Worm (Caenorhabditis elegans) whole organism, L3 larva: ENCODE measurements around the gene nas-22.

Source experiments
- ceh-16 ChIP-seq: sonication (generic microtip); optimal IDR thresholded peaks from 2 replicates; lab custom pipeline; 2017; ENCODE audit warnings: missing biosample characterization, missing genetic modification characterization
- nhr-25 ChIP-seq: sonication (generic microtip); optimal IDR thresholded peaks from 2 replicates; lab custom pipeline; 2017; ENCODE audit warnings: missing biosample characterization, missing genetic modification characterization

DNA sequence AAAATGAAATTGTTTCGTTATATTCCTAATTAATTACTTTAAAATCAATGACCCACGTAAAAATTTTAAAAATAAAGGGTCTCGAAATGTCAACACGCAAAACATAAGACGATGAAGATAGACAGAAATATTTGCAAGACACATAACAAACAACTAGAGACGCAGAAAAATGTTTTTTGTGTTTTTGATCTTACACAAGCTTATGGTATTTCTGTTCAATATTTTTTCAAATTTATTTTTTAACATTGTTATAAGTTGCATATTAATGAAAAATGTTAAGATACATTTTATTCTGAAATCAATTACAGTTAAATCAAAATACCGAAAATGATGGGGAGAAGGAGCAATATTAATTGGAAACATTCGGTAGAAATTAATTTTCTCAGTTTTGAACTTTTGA, 38.9 kb downstream of the nas-22 start, which contains the start of gene C55A6.3:
- TF ChIP-seq nhr-25 = no peak
- TF ChIP-seq ceh-16 (tag; lab: Kevin White, UChicago) = no peak
